Worm (Caenorhabditis elegans): Measurements from ENCODE around the gene daf-22.
A peak's percentile ranks its signal among the peaks of the same experiment; 100 is the strongest.

Gene daf-22

DNA sequence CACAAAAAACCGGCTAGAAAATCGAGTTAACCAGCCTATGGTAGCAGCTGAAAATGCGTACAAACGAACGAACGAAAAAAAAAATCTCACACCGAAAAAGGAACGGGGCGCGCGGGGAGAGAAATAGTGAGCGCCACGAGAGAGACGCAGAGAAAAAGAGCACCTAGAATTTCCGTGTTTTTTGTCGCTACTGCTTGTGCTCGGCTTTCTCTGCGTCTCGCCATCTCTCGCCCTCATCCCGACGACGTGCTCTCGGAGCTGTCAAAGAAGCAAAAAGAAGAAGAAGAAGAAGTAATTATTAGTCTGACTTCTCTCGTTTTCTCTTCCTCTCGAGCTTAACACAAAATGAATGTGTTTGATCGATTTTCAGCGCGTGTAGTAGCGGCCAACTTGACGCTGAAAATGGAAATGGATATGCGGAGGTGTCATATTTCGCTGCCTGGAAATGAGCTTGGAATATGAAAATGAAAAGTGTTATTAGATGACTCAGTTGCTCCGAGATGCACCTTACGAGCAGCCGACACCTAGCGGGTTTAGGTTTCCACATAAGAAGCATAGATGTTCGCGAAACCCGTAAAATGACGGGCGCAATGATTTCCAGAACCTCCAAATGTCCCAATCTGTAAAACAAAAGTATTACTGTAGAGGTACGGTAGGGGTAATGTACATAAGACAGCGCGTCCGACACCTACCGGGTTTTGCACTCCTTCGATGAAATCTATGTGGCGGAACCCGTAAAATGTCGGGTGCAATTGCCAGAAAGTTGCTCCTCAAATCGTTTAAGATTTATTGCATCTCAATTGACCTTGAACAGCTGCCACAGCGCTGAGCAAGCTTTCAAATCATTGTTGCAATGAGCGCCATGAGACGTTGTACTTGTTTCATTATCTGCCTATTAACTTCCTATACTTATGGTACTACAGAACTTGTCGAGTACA lies 42.6 kb downstream of the daf-22 start, which contains the start of gene btb-14 (continued):
- TF ChIP-seq sdz-12 (GFP tag; optimal IDR thresholded peaks at IDR 0.05) (no peak), ceh-62 (tag; optimal IDR thresholded peaks at IDR 0.05) (no peak), nhr-102 (tag; optimal IDR thresholded peaks at IDR 0.05) (no peak), vab-7 (GFP tag; IDR thresholded peaks at IDR 0.05) (no peak), F44E2.7 (GFP tag; IDR thresholded peaks at IDR 0.05) (no peak), nhr-11 (tag; optimal IDR thresholded peaks at IDR 0.05) (no peak)

DNA sequence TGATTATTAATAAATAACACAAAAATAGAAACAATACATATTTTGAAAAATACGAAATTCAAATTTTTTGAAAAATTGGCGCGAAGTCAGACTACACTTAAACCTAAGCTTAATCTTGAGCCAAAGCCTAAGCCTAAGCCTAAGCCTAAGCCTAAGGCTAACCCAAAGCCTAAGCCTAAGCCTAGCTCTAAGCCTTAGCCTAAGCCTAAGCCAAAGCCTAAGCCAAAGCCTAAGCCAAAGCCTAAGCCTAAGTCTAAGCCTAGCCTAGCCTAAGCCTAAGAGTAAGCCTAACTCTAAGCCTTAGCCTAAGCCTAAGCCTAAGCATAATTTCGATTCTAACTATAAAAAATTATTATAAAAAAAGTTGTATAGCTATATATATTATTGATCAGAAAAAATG lies 44.6 kb downstream of the daf-22 start:
- TF ChIP-seq fkh-10 (GFP tag; optimal IDR thresholded peaks at IDR 0.05) (no peak), mxl-3 (GFP tag; optimal IDR thresholded peaks at IDR 0.05) (no peak), ceh-32 (tag; optimal IDR thresholded peaks at IDR 0.05; ENCODE audit: poor library complexity) (no peak), nhr-11 (tag; optimal IDR thresholded peaks at IDR 0.05) (no peak), ces-1 (GFP tag; optimal IDR thresholded peaks at IDR 0.05) (no peak)

DNA sequence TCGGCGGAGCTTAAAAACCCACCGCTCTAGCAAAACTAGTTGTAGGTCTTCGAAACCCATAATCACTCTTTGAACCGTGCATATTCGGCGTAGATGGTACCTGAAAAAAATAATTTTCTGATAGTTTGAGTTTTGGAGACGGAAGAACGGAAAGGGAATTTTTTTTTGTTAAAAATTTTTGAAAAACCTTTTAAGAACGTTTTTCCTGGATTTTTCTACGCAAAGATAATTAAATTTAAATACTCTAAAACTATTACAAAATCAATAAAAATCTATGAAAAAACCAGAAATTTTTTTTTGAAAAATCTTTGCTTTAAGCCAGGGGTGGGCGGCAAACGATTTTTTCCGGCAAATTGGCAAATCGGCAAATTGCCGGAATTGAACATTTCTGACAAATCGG lies 46.1 kb downstream of the daf-22 start, which contains the start of gene marc-5:
Gene marc-5 (minus strand): TSS at position 101 of the 400 bp plus-strand sequence.
- no peak for TF ChIP-seq tag-97 (GFP tag; IDR thresholded peaks at IDR 0.05)
- no peak for TF ChIP-seq Y5F2A.4 (GFP tag; optimal IDR thresholded peaks at IDR 0.05)
- no peak for TF ChIP-seq ces-1 (GFP tag; optimal IDR thresholded peaks at IDR 0.05)
- TF ChIP-seq lin-1 (GFP tag; IDR thresholded peaks at IDR 0.05) = no peak
- no peak for TF ChIP-seq pqm-1 (tag; optimal IDR thresholded peaks at IDR 0.05)
- TF ChIP-seq dpl-1 (GFP tag; optimal IDR thresholded peaks at IDR 0.05) = no peak
- TF ChIP-seq fkh-10 (GFP tag; optimal IDR thresholded peaks at IDR 0.05) = no peak
- no peak for TF ChIP-seq lim-7 (GFP tag; IDR thresholded peaks at IDR 0.05)
- TF ChIP-seq pha-4 (GFP tag; IDR thresholded peaks at IDR 0.05) = no peak
- no peak for TF ChIP-seq pha-4 (tag; optimal IDR thresholded peaks at IDR 0.05)
- TF ChIP-seq tra-1 (GFP tag; IDR thresholded peaks at IDR 0.05) = no peak
- TF ChIP-seq R02D3.7 (tag; optimal IDR thresholded peaks at IDR 0.05) = no peak

DNA sequence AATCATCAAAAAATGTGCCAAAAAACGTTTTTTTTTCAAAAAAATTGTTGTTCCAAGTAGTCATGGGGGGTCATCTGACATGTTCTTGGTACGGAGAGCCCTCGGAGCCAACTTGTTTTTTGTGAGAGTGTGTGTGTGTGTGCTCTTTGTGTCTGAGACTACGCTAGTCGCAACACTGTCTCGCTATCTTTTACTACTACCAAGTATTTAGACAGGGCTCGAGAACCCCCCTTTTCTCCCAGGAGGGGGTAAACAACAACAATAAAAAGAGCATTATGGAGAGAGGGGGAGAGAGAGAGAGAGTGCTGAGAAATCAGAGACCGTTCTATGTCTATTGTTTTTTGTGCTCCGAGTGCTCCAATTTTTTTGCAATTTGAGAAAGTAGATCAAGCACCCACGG lies 46.7 kb downstream of the daf-22 start:
- TF ChIP-seq nhr-11 (tag; optimal IDR thresholded peaks at IDR 0.05) (peak; percentile 18), php-3 (GFP tag; IDR thresholded peaks at IDR 0.05) (no peak), ceh-44 (GFP tag; IDR thresholded peaks at IDR 0.05) (no peak), daf-16 (GFP tag; optimal IDR thresholded peaks at IDR 0.05) (peak in 1 of 2 experiments; percentile 65), daf-16 (tag; optimal IDR thresholded peaks at IDR 0.05) (peak; percentile 66), mep-1 (tag; optimal IDR thresholded peaks at IDR 0.05) (peak; percentile 35), T20F7.1 (GFP tag; optimal IDR thresholded peaks at IDR 0.05) (no peak), R02D3.7 (tag; optimal IDR thresholded peaks at IDR 0.05) (no peak), snpc-1.2 (GFP tag; IDR thresholded peaks at IDR 0.05) (no peak), spr-1 (tag; optimal IDR thresholded peaks at IDR 0.05) (no peak), cey-2 (tag; optimal IDR thresholded peaks at IDR 0.05; ENCODE audit: borderline replicate concordance, insufficient read depth) (no peak), T26A8.4 (GFP tag; IDR thresholded peaks at IDR 0.05) (no peak), nhr-28 (tag; optimal IDR thresholded peaks at IDR 0.05) (no peak), mxl-3 (GFP tag; optimal IDR thresholded peaks at IDR 0.05) (no peak), lin-29 (GFP tag; IDR thresholded peaks at IDR 0.05) (no peak), rbr-2 (tag; optimal IDR thresholded peaks at IDR 0.05) (peak; percentile 42), mes-2 (tag; optimal IDR thresholded peaks at IDR 0.05; ENCODE audit: poor library complexity, severe bottlenecking) (peak; percentile 33), Y75B8A.6 (GFP tag; IDR thresholded peaks at IDR 0.05) (no peak), zfp-3 (GFP tag; conservative IDR thresholded peaks at IDR 0.05) (no peak), lin-38 (GFP tag; IDR thresholded peaks at IDR 0.05) (no peak), zip-11 (GFP tag; IDR thresholded peaks at IDR 0.05) (no peak), ztf-11 (tag; optimal IDR thresholded peaks at IDR 0.05) (no peak), nhr-76 (tag; optimal IDR thresholded peaks at IDR 0.05) (no peak), nhr-6 (tag; optimal IDR thresholded peaks at IDR 0.05) (peak; percentile 35), nhr-48 (tag; optimal IDR thresholded peaks at IDR 0.05) (no peak), unc-62 (GFP tag; optimal IDR thresholded peaks at IDR 0.05 in 1 of 2) (no peak), unc-62 (tag; optimal IDR thresholded peaks at IDR 0.05) (no peak), madf-5 (GFP tag; IDR thresholded peaks at IDR 0.05) (no peak)

All from whole organism, L4 larva.